Worm (Caenorhabditis elegans) whole organism, midembryonic: Measurements from ENCODE around the gene rab-37.

Experiments used
- T22C8.4 ChIP-seq: fragments of 200-800 bp; sonication (Bioruptor generic); IDR thresholded peaks from 2 replicates; pipeline ENCODE4 v1.3.6; 2022; ENCODE audit warnings: missing genetic modification characterization, missing compliant biosample characterization
- klf-2 ChIP-seq: fragments of 200-800 bp; sonication (Bioruptor generic); conservative IDR thresholded peaks from 2 replicates; pipeline ENCODE4 v1.3.6; 2022; ENCODE audit warnings: missing genetic modification reagents, missing genetic modification characterization, missing compliant biosample characterization

DNA sequence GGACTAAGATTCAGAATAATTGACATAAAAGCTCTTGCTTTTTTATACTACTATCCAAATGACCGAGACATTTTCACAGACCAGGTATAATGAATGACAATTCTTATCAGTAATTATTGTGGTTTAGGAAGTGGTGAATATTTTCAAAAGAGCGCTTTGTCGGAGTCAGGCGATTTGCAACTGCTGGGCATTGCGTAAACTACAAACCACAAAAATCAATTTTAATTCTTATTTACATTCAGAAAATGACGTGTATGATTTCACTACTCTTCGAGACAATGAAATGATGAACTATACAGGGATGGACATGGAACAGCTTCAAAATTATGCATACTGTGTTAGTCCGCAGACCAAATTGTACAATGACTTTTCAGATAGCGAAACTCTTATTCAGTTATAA lies 48.8 kb upstream of the rab-37 start:
- TF ChIP-seq T22C8.4 (GFP tag; lab: Robert Waterston, UW) (no peak), klf-2 (no peak)
